Fruit fly (Drosophila melanogaster) whole organism, pupa: ENCODE measurements around the gene CG11889.

Experiments
- CG12605 ChIP-seq: fragments of 200-800 bp; sonication (Bioruptor generic); IDR thresholded peaks from 2 replicates; pipeline ENCODE4 v1.3.6; 2022; ENCODE audit warnings: missing biosample characterization, missing genetic modification characterization
- CG13204 ChIP-seq: fragments of 200-800 bp; sonication (Bioruptor generic); optimal IDR thresholded peaks from 2 replicates; lab custom pipeline; 2018; ENCODE audit warnings: missing biosample characterization, mild to moderate bottlenecking, missing genetic modification characterization, moderate library complexity
- CG14655 ChIP-seq: fragments of 200-800 bp; sonication (Bioruptor generic); optimal IDR thresholded peaks from 3 replicates; lab custom pipeline; 2017; ENCODE audit warnings: mild to moderate bottlenecking, missing biosample characterization, missing genetic modification reagents, missing genetic modification characterization
- CG15710 ChIP-seq: fragments of 200-800 bp; sonication (Bioruptor generic); optimal IDR thresholded peaks from 2 replicates; lab custom pipeline; 2018; ENCODE audit warnings: missing biosample characterization, mild to moderate bottlenecking, missing genetic modification characterization, moderate library complexity
- CG17806 ChIP-seq: fragments of 200-800 bp; sonication (Bioruptor generic); optimal IDR thresholded peaks from 2 replicates; lab custom pipeline; 2018; ENCODE audit warnings: missing biosample characterization, mild to moderate bottlenecking, missing genetic modification characterization, moderate library complexity
- CG8159 ChIP-seq: fragments of 200-800 bp; sonication (Bioruptor generic); optimal IDR thresholded peaks from 3 replicates; lab custom pipeline; 2018; ENCODE audit warnings: missing biosample characterization, mild to moderate bottlenecking, missing genetic modification characterization, moderate library complexity
- CG8301 ChIP-seq: fragments of 200-800 bp; sonication (Bioruptor generic); optimal IDR thresholded peaks from 2 replicates; lab custom pipeline; 2018; ENCODE audit warnings: missing biosample characterization, mild to moderate bottlenecking, missing genetic modification characterization
- EcR ChIP-seq: fragments of 200-800 bp; sonication (Bioruptor generic); optimal IDR thresholded peaks from 3 replicates; lab custom pipeline; 2019; ENCODE audit warnings: missing biosample characterization, missing genetic modification characterization, mild to moderate bottlenecking, moderate library complexity, missing genetic modification reagents
- Ets98B ChIP-seq: fragments of 200-800 bp; sonication (Bioruptor generic); IDR thresholded peaks from 2 replicates; pipeline ENCODE4 v1.3.6; 2022; ENCODE audit warnings: missing biosample characterization, missing genetic modification characterization
- Pif1A ChIP-seq: fragments of 200-800 bp; sonication (Bioruptor generic); optimal IDR thresholded peaks from 3 replicates; lab custom pipeline; 2016; ENCODE audit warnings: missing biosample characterization, missing genetic modification characterization
- Snoo ChIP-seq: fragments of 200-800 bp; sonication (Bioruptor generic); optimal IDR thresholded peaks from 3 replicates; lab custom pipeline; 2017; ENCODE audit warnings: missing biosample characterization, mild to moderate bottlenecking, missing genetic modification characterization, inconsistent platforms
- fd96Ca ChIP-seq: fragments of 200-800 bp; sonication (Bioruptor generic); IDR thresholded peaks from 3 replicates; pipeline ENCODE4 v1.3.6; 2022; ENCODE audit warnings: missing biosample characterization, missing genetic modification characterization
- gl ChIP-seq: fragments of 200-800 bp; sonication (Bioruptor generic); optimal IDR thresholded peaks from 2 replicates; lab custom pipeline; 2018; ENCODE audit warnings: missing biosample characterization, mild to moderate bottlenecking, missing genetic modification characterization

dm6 chr3R:25310843-25311242 lies 40.8 kb downstream of the CG11889 start, which contains the start of gene CG31099:
- TF ChIP-seq Ets98B (GFP tag; lab: Robert Waterston, UW) (no peak), CG8301 (no peak), CG8159 (no peak), Snoo (tag; lab: Kevin White, UChicago) (no peak), fd96Ca (GFP tag; lab: Robert Waterston, UW) (no peak), CG15710 (tag; lab: Kevin White, UChicago) (no peak), CG14655 (no peak), gl (tag; lab: Kevin White, UChicago) (no peak), EcR (no peak), CG12605 (GFP tag; lab: Robert Waterston, UW) (no peak), Pif1A (GFP tag; lab: Kevin White, UChicago) (no peak), CG17806 (tag; lab: Kevin White, UChicago) (no peak), CG13204 (GFP tag; lab: Kevin White, UChicago) (no peak)
